Fruit fly (Drosophila melanogaster): Measurements from ENCODE around the gene CtsK1.
A peak's percentile ranks its signal among the peaks of the same experiment; 100 is the strongest.

Gene CtsK1

dm6 chr3L:14001658-14002523 lies 7.9 kb downstream of the CtsK1 start, which contains the start of the genes Nprl3 and upSET (continued):
- TF ChIP-seq dm (GFP tag; optimal IDR thresholded peaks at IDR 0.05), result peak; percentile 52
- TF ChIP-seq Hand (GFP tag; optimal IDR thresholded peaks at IDR 0.05), result no peak
- TF ChIP-seq Asciz (GFP tag; optimal IDR thresholded peaks at IDR 0.05), result peak; percentile 18
- no peak for TF ChIP-seq Vsx1 (GFP tag; optimal IDR thresholded peaks at IDR 0.05)
- TF ChIP-seq CG11085 (GFP tag; IDR thresholded peaks at IDR 0.05), result no peak
- no peak for TF ChIP-seq wor (GFP tag; IDR thresholded peaks at IDR 0.05)
- no peak for TF ChIP-seq CG15011 (GFP tag; optimal IDR thresholded peaks at IDR 0.05)
- TF ChIP-seq H2.0 (GFP tag; IDR thresholded peaks at IDR 0.05), result no peak
- no peak for TF ChIP-seq lbe (GFP tag; optimal IDR thresholded peaks at IDR 0.05)
- peak; percentile 99 for TF ChIP-seq grn (GFP tag; optimal IDR thresholded peaks at IDR 0.05)
- TF ChIP-seq kay (GFP tag; optimal IDR thresholded peaks at IDR 0.05), result no peak
- peak; percentile 18 for TF ChIP-seq CG13775 (GFP tag; optimal IDR thresholded peaks at IDR 0.05)
- TF ChIP-seq Optix (GFP tag; IDR thresholded peaks at IDR 0.05), result no peak
- TF ChIP-seq Dip3 (GFP tag; optimal IDR thresholded peaks at IDR 0.05), result no peak
- no peak for TF ChIP-seq sob (GFP tag; IDR thresholded peaks at IDR 0.05)
- no peak for TF ChIP-seq D19B (GFP tag; optimal IDR thresholded peaks at IDR 0.05)
- TF ChIP-seq fd64A (GFP tag; optimal IDR thresholded peaks at IDR 0.05), result no peak
- peak; percentile 87 for TF ChIP-seq Elba2 (GFP tag; optimal IDR thresholded peaks at IDR 0.05)
- TF ChIP-seq BtbVII (GFP tag; optimal IDR thresholded peaks at IDR 0.05), result no peak
- TF ChIP-seq CG9797 (GFP tag; optimal IDR thresholded peaks at IDR 0.05), result peak; percentile 98
- TF ChIP-seq CG9215 (GFP tag; IDR thresholded peaks at IDR 0.05), result no peak
- TF ChIP-seq pzg (GFP tag; optimal IDR thresholded peaks at IDR 0.05), result peak; percentile 85
- no peak for TF ChIP-seq CG6689 (GFP tag; IDR thresholded peaks at IDR 0.05)
- peak; percentile 72 for TF ChIP-seq sens (GFP tag)
- no peak for TF ChIP-seq vfl (GFP tag; optimal IDR thresholded peaks at IDR 0.05)
- no peak for TF ChIP-seq emc (GFP tag; optimal IDR thresholded peaks at IDR 0.05)
- peak; percentile 59 for TF ChIP-seq CG30020 (tag; optimal IDR thresholded peaks at IDR 0.05)
- peak; percentile 33 for TF ChIP-seq Lhr (GFP tag; optimal IDR thresholded peaks at IDR 0.05)
- TF ChIP-seq gcm2 (GFP tag; optimal IDR thresholded peaks at IDR 0.05), result no peak
- no peak for TF ChIP-seq CG14050 (GFP tag; IDR thresholded peaks at IDR 0.05)
- no peak for TF ChIP-seq CG30403 (GFP tag; optimal IDR thresholded peaks at IDR 0.05)
- peak; percentile 20 for TF ChIP-seq HmgZ (tag; optimal IDR thresholded peaks at IDR 0.05)
- TF ChIP-seq eyg (GFP tag; optimal IDR thresholded peaks at IDR 0.05), result no peak
- TF ChIP-seq jigr1 (GFP tag; IDR thresholded peaks at IDR 0.05), result no peak
- no peak for TF ChIP-seq tin (GFP tag; optimal IDR thresholded peaks at IDR 0.05)
- no peak for TF ChIP-seq CG30431 (GFP tag; optimal IDR thresholded peaks at IDR 0.05)
- TF ChIP-seq CG13624 (GFP tag; optimal IDR thresholded peaks at IDR 0.05), result no peak
- TF ChIP-seq CG31224 (GFP tag; IDR thresholded peaks at IDR 0.05), result no peak
- no peak for TF ChIP-seq luna (GFP tag; optimal IDR thresholded peaks at IDR 0.05)
- peak; percentile 6 for TF ChIP-seq Myb (GFP tag; optimal IDR thresholded peaks at IDR 0.05)
- no peak for TF ChIP-seq CG7987 (GFP tag; optimal IDR thresholded peaks at IDR 0.05)
- TF ChIP-seq ash1 (GFP tag; optimal IDR thresholded peaks at IDR 0.05), result no peak
- no peak for TF ChIP-seq chif (GFP tag; optimal IDR thresholded peaks at IDR 0.05)
- peak; percentile 46 for TF ChIP-seq CHES-1-like (GFP tag; optimal IDR thresholded peaks at IDR 0.05)
- TF ChIP-seq Pdp1 (GFP tag; optimal IDR thresholded peaks at IDR 0.05), result peak in 1 of 2 experiments; percentile 5
- no peak for TF ChIP-seq repo (GFP tag; optimal IDR thresholded peaks at IDR 0.05)
- peak; percentile 65 for TF ChIP-seq Ets97D (GFP tag; optimal IDR thresholded peaks at IDR 0.05)
- no peak for TF ChIP-seq jing (GFP tag; optimal IDR thresholded peaks at IDR 0.05)
- TF ChIP-seq sens-2 (GFP tag; IDR thresholded peaks at IDR 0.05), result no peak
- no peak for TF ChIP-seq bigmax (GFP tag; optimal IDR thresholded peaks at IDR 0.05)
- no peak for TF ChIP-seq HHEX (GFP tag; optimal IDR thresholded peaks at IDR 0.05)

Measured in whole organism, embryonic.